Fruit fly (Drosophila melanogaster) whole organism: ENCODE data around the gene Srp9.

ENCODE experiments used
- EcR ChIP-seq, 2 experiments: fragments of >200 bp; optimal IDR thresholded peaks; 2 replicates each; lab custom pipeline; 2017; ENCODE audit warnings: missing biosample characterization in 2 of 2, missing genetic modification characterization in 2 of 2, missing genetic modification reagents in 2 of 2
- usp ChIP-seq: fragments of >200 bp; optimal IDR thresholded peaks from 2 replicates; lab custom pipeline; 2017; ENCODE audit warnings: missing biosample characterization, missing genetic modification characterization, mixed read lengths

DNA sequence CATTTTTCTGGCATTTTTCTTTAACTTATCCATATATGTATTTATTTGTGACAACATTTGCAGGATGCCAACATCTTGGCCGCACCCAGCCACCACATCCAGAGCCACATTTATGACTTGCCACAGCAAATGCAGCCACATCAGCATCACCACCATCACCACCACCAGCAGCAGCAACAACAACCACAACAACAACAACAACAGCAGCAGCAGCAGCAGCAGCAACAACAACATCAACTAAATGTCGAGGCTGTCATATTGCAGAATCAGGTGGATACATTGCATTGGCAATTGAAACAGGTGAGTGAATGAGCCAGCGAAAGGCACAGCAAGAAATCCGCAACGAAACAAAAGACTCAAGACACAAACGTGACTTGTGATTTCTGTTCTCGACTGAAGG, 46.2 kb upstream of the Srp9 start:
- no peak for TF ChIP-seq EcR (GFP tag; optimal IDR thresholded peaks at IDR 0.05; lab: Kevin White, UChicago)
- TF ChIP-seq usp, result no peak
